Worm (Caenorhabditis elegans) whole organism, L2 larva: ENCODE measurements around the gene ppk-2.

Experiments used
- fos-1 ChIP-seq: fragments of 150-350 bp; optimal IDR thresholded peaks from 2 replicates; lab custom pipeline; 2014; ENCODE audit warnings: missing biosample characterization, missing genetic modification characterization
- gmeb-1 ChIP-seq: fragments of 150-350 bp; optimal IDR thresholded peaks from 2 replicates; lab custom pipeline; 2014; ENCODE audit warnings: missing biosample characterization, missing genetic modification characterization
- nhr-12 ChIP-seq: fragments of 150-350 bp; optimal IDR thresholded peaks from 2 replicates; lab custom pipeline; 2014; ENCODE audit warnings: missing biosample characterization, missing genetic modification characterization
- unc-62 ChIP-seq: fragments of 150-350 bp; optimal IDR thresholded peaks from 2 replicates; lab custom pipeline; 2014; ENCODE audit warnings: missing biosample characterization, missing genetic modification reagents, missing genetic modification characterization
- ztf-4 ChIP-seq: fragments of 150-350 bp; optimal IDR thresholded peaks from 2 replicates; lab custom pipeline; 2014; ENCODE audit warnings: missing biosample characterization, missing genetic modification characterization

ce11 chrIII:2101310-2101709 is 785 bp upstream of the ppk-2 start:
- TF ChIP-seq fos-1 (tag; lab: Kevin White, UChicago) (no peak), gmeb-1 (tag; lab: Kevin White, UChicago) (no peak), nhr-12 (tag; lab: Kevin White, UChicago) (no peak), unc-62 (GFP tag; lab: Kevin White, UChicago) (no peak), ztf-4 (tag; lab: Kevin White, UChicago) (no peak)
